Fruit fly (Drosophila melanogaster) whole organism, embryonic: Measurements from ENCODE around the gene na.

Experiments used
- Abd-B ChIP-seq: fragments of 200-800 bp; sonication (Bioruptor generic); optimal IDR thresholded peaks from 2 replicates; lab custom pipeline; 2018; ENCODE audit warnings: missing biosample characterization, mild to moderate bottlenecking, missing genetic modification characterization, moderate library complexity
- BEAF-32 ChIP-seq: fragments of 200-800 bp; sonication (Bioruptor generic); optimal IDR thresholded peaks from 3 replicates; lab custom pipeline; 2017; ENCODE audit warnings: missing biosample characterization, missing genetic modification characterization, mild to moderate bottlenecking, moderate library complexity, missing genetic modification reagents
- BtbVII ChIP-seq: fragments of 200-800 bp; sonication (Bioruptor generic); optimal IDR thresholded peaks from 3 replicates; lab custom pipeline; 2017; ENCODE audit warnings: missing biosample characterization, mild to moderate bottlenecking, missing genetic modification characterization
- CG10979 ChIP-seq: fragments of 200-800 bp; sonication (Bioruptor generic); optimal IDR thresholded peaks from 2 replicates; lab custom pipeline; 2018; ENCODE audit warnings: missing biosample characterization, mild to moderate bottlenecking, missing genetic modification characterization, moderate library complexity
- CG12391 ChIP-seq: fragments of 200-800 bp; sonication (Bioruptor generic); optimal IDR thresholded peaks from 3 replicates; lab custom pipeline; 2018; ENCODE audit warnings: missing biosample characterization, mild to moderate bottlenecking, missing genetic modification characterization, moderate library complexity
- CG12659 ChIP-seq: fragments of 200-800 bp; sonication (Bioruptor generic); optimal IDR thresholded peaks from 3 replicates; lab custom pipeline; 2017; ENCODE audit warnings: mild to moderate bottlenecking, missing biosample characterization, missing genetic modification reagents, missing genetic modification characterization
- CG14860 ChIP-seq: fragments of 200-800 bp; sonication (Bioruptor generic); IDR thresholded peaks from 3 replicates; pipeline ENCODE4 v1.3.6; 2022; ENCODE audit warnings: missing biosample characterization, missing genetic modification characterization; ENCODE audit not compliant: partially characterized antibody
- CG15514 ChIP-seq: fragments of 200-800 bp; sonication (Bioruptor generic); optimal IDR thresholded peaks from 3 replicates; lab custom pipeline; 2017; ENCODE audit warnings: missing biosample characterization, missing genetic modification characterization, mild to moderate bottlenecking, moderate library complexity, missing genetic modification reagents
- CG15601 ChIP-seq: fragments of 200-800 bp; sonication (Bioruptor generic); optimal IDR thresholded peaks from 3 replicates; lab custom pipeline; 2019; ENCODE audit warnings: missing biosample characterization, mild to moderate bottlenecking, missing genetic modification characterization, moderate library complexity
- CG15696 ChIP-seq: fragments of 200-800 bp; sonication (Bioruptor generic); optimal IDR thresholded peaks from 2 replicates; lab custom pipeline; 2019; ENCODE audit warnings: missing biosample characterization, mild to moderate bottlenecking, missing genetic modification characterization, moderate library complexity
- CG1602 ChIP-seq: fragments of 200-800 bp; sonication (Bioruptor generic); optimal IDR thresholded peaks from 3 replicates; lab custom pipeline; 2016; ENCODE audit warnings: missing biosample characterization, missing genetic modification characterization
- CG17361 ChIP-seq: fragments of 200-800 bp; sonication (Bioruptor generic); IDR thresholded peaks from 3 replicates; pipeline ENCODE4 v1.3.6; 2022; ENCODE audit warnings: missing biosample characterization, missing genetic modification characterization
- CG17385 ChIP-seq: fragments of 200-800 bp; sonication (Bioruptor generic); optimal IDR thresholded peaks from 3 replicates; lab custom pipeline; 2018; ENCODE audit warnings: missing biosample characterization, mild to moderate bottlenecking, missing genetic modification characterization
- CG18011 ChIP-seq: fragments of 200-800 bp; sonication (Bioruptor generic); optimal IDR thresholded peaks from 2 replicates; lab custom pipeline; 2017; ENCODE audit warnings: missing biosample characterization, missing genetic modification characterization, mild to moderate bottlenecking, moderate library complexity, missing genotype
- CG3065 ChIP-seq: fragments of 200-800 bp; sonication (Bioruptor generic); optimal IDR thresholded peaks from 2 replicates; lab custom pipeline; 2016; ENCODE audit warnings: missing biosample characterization, missing genetic modification characterization
- CG3995 ChIP-seq: fragments of 200-800 bp; sonication (Bioruptor generic); optimal IDR thresholded peaks from 3 replicates; lab custom pipeline; 2016; ENCODE audit warnings: missing biosample characterization, missing genetic modification characterization
- CG4617 ChIP-seq: fragments of 200-800 bp; sonication (Bioruptor generic); optimal IDR thresholded peaks from 3 replicates; lab custom pipeline; 2016; ENCODE audit warnings: missing biosample characterization, missing genetic modification characterization, borderline replicate concordance
- CG6813 ChIP-seq: fragments of 200-800 bp; sonication (Bioruptor generic); optimal IDR thresholded peaks from 2 replicates; lab custom pipeline; 2017; ENCODE audit warnings: missing biosample characterization, missing genetic modification characterization, mild to moderate bottlenecking, moderate library complexity, missing genetic modification reagents
- CG7963 ChIP-seq: fragments of 200-800 bp; sonication (Bioruptor generic); IDR thresholded peaks from 3 replicates; pipeline ENCODE4 v1.3.6; 2022; ENCODE audit warnings: missing biosample characterization, missing genetic modification characterization; ENCODE audit not compliant: partially characterized antibody
- CG8290 ChIP-seq, 3 experiments: fragments of 200-800 bp; sonication (Bioruptor generic); optimal IDR thresholded peaks; 2 replicates each; lab custom pipeline; 2016 to 2019; ENCODE audit warnings: missing biosample characterization in 3 of 3, missing genetic modification characterization in 3 of 3, mild to moderate bottlenecking in 2 of 3, moderate library complexity in 1 of 3
- CG9817 ChIP-seq: fragments of 200-800 bp; sonication (Bioruptor generic); optimal IDR thresholded peaks from 2 replicates; lab custom pipeline; 2018; ENCODE audit warnings: missing biosample characterization, mild to moderate bottlenecking, missing genetic modification characterization, moderate library complexity
- Dbx ChIP-seq: fragments of 200-800 bp; sonication (Bioruptor generic); IDR thresholded peaks from 3 replicates; pipeline ENCODE4 v1.3.6; 2022; ENCODE audit warnings: missing biosample characterization, missing genetic modification characterization
- Deaf1 ChIP-seq: fragments of 200-800 bp; optimal IDR thresholded peaks from 3 replicates; lab custom pipeline; 2019; ENCODE audit warnings: missing biosample characterization, mild to moderate bottlenecking, missing genetic modification characterization, moderate library complexity
- HLH4C ChIP-seq: fragments of 200-800 bp; sonication (Bioruptor generic); IDR thresholded peaks from 3 replicates; pipeline ENCODE4 v1.3.6; 2022; ENCODE audit warnings: missing biosample characterization, missing genetic modification characterization; ENCODE audit not compliant: partially characterized antibody
- Hey ChIP-seq: fragments of 200-800 bp; sonication (Bioruptor generic); optimal IDR thresholded peaks from 3 replicates; lab custom pipeline; 2018; ENCODE audit warnings: missing biosample characterization, mild to moderate bottlenecking, missing genetic modification characterization
- Hr3 ChIP-seq: fragments of 200-800 bp; sonication (Bioruptor generic); optimal IDR thresholded peaks from 3 replicates; lab custom pipeline; 2016; ENCODE audit warnings: missing biosample characterization, missing genetic modification characterization
- NfI ChIP-seq: fragments of 200-800 bp; sonication (Bioruptor generic); optimal IDR thresholded peaks from 3 replicates; lab custom pipeline; 2018; ENCODE audit warnings: missing biosample characterization, mild to moderate bottlenecking, missing genetic modification characterization, moderate library complexity
- Spps ChIP-seq: fragments of 200-800 bp; sonication (Bioruptor generic); optimal IDR thresholded peaks from 2 replicates; lab custom pipeline; 2018; ENCODE audit warnings: missing biosample characterization, mild to moderate bottlenecking, missing genetic modification characterization
- TFAM ChIP-seq: fragments of 200-800 bp; sonication (Bioruptor generic); optimal IDR thresholded peaks from 2 replicates; lab custom pipeline; 2017; ENCODE audit warnings: missing biosample characterization, missing genetic modification characterization, inconsistent platforms
- ab ChIP-seq: fragments of 200-800 bp; sonication (Bioruptor generic); optimal IDR thresholded peaks from 2 replicates; lab custom pipeline; 2016; ENCODE audit warnings: missing biosample characterization, missing genetic modification characterization
- caup ChIP-seq: fragments of 200-800 bp; sonication (Bioruptor generic); optimal IDR thresholded peaks from 3 replicates; lab custom pipeline; 2017; ENCODE audit warnings: missing biosample characterization, mild to moderate bottlenecking, missing genetic modification characterization, moderate library complexity; ENCODE audit not compliant: severe bottlenecking
- ci ChIP-seq: fragments of 200-800 bp; sonication (Bioruptor generic); IDR thresholded peaks from 3 replicates; pipeline ENCODE4 v1.3.6; 2022; ENCODE audit warnings: missing biosample characterization, missing genetic modification characterization
- croc ChIP-seq: fragments of 200-800 bp; sonication (Bioruptor generic); conservative IDR thresholded peaks from 3 replicates; pipeline ENCODE4 v1.3.6; 2022; ENCODE audit warnings: missing biosample characterization, missing genetic modification characterization
- dmrt11E ChIP-seq: fragments of 200-800 bp; sonication (Bioruptor generic); optimal IDR thresholded peaks from 3 replicates; lab custom pipeline; 2018; ENCODE audit warnings: missing biosample characterization, mild to moderate bottlenecking, missing genetic modification characterization, moderate library complexity
- dysf ChIP-seq: fragments of 200-800 bp; sonication (Bioruptor generic); IDR thresholded peaks from 3 replicates; pipeline ENCODE4 v1.3.6; 2022; ENCODE audit warnings: missing biosample characterization, missing genetic modification characterization
- fd96Cb ChIP-seq: fragments of 200-800 bp; sonication (Bioruptor generic); optimal IDR thresholded peaks from 2 replicates; lab custom pipeline; 2018; ENCODE audit warnings: missing biosample characterization, mild to moderate bottlenecking, missing genetic modification characterization, moderate library complexity
- fru ChIP-seq: fragments of >200 bp; optimal IDR thresholded peaks from 2 replicates; lab custom pipeline; 2017
- hbn ChIP-seq: fragments of 200-800 bp; sonication (Bioruptor generic); IDR thresholded peaks from 2 replicates; pipeline ENCODE4 v1.3.6; 2022; ENCODE audit warnings: missing biosample characterization, missing genetic modification characterization; ENCODE audit not compliant: partially characterized antibody
- jigr1 ChIP-seq: fragments of 200-800 bp; sonication (Bioruptor generic); IDR thresholded peaks from 3 replicates; pipeline ENCODE4 v1.3.6; 2022; ENCODE audit warnings: missing biosample characterization, missing genetic modification characterization
- nerfin-1 ChIP-seq: fragments of 200-800 bp; sonication (Bioruptor generic); optimal IDR thresholded peaks from 3 replicates; lab custom pipeline; 2019; ENCODE audit warnings: missing biosample characterization, mild to moderate bottlenecking, missing genetic modification characterization, moderate library complexity
- odd ChIP-seq: fragments of 200-800 bp; sonication (Bioruptor generic); optimal IDR thresholded peaks from 2 replicates; lab custom pipeline; 2017; ENCODE audit warnings: missing biosample characterization, mild to moderate bottlenecking, missing genetic modification characterization
- otp ChIP-seq: fragments of 200-800 bp; sonication (Bioruptor generic); IDR thresholded peaks from 3 replicates; pipeline ENCODE4, ENCODE4 v1.3.6; 2022; ENCODE audit warnings: missing biosample characterization, missing genetic modification characterization
- phol ChIP-seq: fragments of 200-800 bp; sonication (Bioruptor generic); optimal IDR thresholded peaks from 3 replicates; lab custom pipeline; 2018; ENCODE audit warnings: missing biosample characterization, mild to moderate bottlenecking, missing genetic modification characterization, moderate library complexity
- sna ChIP-seq: fragments of 200-800 bp; sonication (Bioruptor generic); IDR thresholded peaks from 2 replicates; pipeline ENCODE4 v1.3.6; 2022; ENCODE audit warnings: missing biosample characterization, missing genetic modification characterization; ENCODE audit not compliant: partially characterized antibody
- sug ChIP-seq: fragments of 200-800 bp; optimal IDR thresholded peaks from 2 replicates; lab custom pipeline; 2019; ENCODE audit warnings: missing biosample characterization, mild to moderate bottlenecking, missing genetic modification characterization, moderate library complexity
- trem ChIP-seq: fragments of 200-800 bp; optimal IDR thresholded peaks from 3 replicates; lab custom pipeline; 2019; ENCODE audit warnings: missing biosample characterization, mild to moderate bottlenecking, missing genetic modification characterization, moderate library complexity
- unc-4 ChIP-seq: fragments of 200-800 bp; sonication (Bioruptor generic); IDR thresholded peaks from 2 replicates; pipeline ENCODE4 v1.3.6; 2022; ENCODE audit warnings: missing biosample characterization, missing genetic modification characterization; ENCODE audit not compliant: partially characterized antibody
- yki ChIP-seq: fragments of >200 bp; optimal IDR thresholded peaks from 3 replicates; lab custom pipeline; 2018

The na gene

dm6 chrX:14233843-14234337, 32.3 kb upstream of the na start, which contains the start of gene CG42271 (continued):
- TF ChIP-seq unc-4 (GFP tag; lab: Robert Waterston, UW) (peak; percentile 96), CG1602 (GFP tag; lab: Kevin White, UChicago) (peak; percentile 12), CG15601 (tag; lab: Kevin White, UChicago) (peak; percentile 41), Hr3 (GFP tag; lab: Kevin White, UChicago) (peak; percentile 46), TFAM (no peak), HLH4C (GFP tag; lab: Robert Waterston, UW) (peak; percentile 91), CG7963 (GFP tag; lab: Robert Waterston, UW) (peak; percentile 72; the same call in 2 of the 3 replicates), odd (peak; percentile 7), caup (GFP tag; lab: Kevin White, UChicago) (no peak), CG6813 (peak; percentile 25), ci (GFP tag; lab: Robert Waterston, UW) (0 out of 3 replicates have a peak, but pooled peaks have one; percentile 9), CG15514 (peak; percentile 61), ab (GFP tag; lab: Kevin White, UChicago) (no peak), jigr1 (GFP tag; lab: Robert Waterston, UW) (no peak), nerfin-1 (tag; lab: Kevin White, UChicago) (peak; percentile 34), CG18011 (GFP tag; lab: Kevin White, UChicago) (no peak), CG15696 (peak; percentile 55), croc (GFP tag; lab: Robert Waterston, UW) (no peak; the same call in 2 of the 3 replicates), BtbVII (peak; percentile 3), CG3065 (GFP tag; lab: Kevin White, UChicago) (no peak), Dbx (peak; percentile 44; the same call in 1 of the 3 replicates), CG4617 (GFP tag; lab: Kevin White, UChicago) (peak; percentile 50), dysf (peak; percentile 31; the same call in 1 of the 3 replicates), fd96Cb (tag; lab: Kevin White, UChicago) (peak; percentile 16), hbn (GFP tag; lab: Robert Waterston, UW) (peak; percentile 86), phol (peak; percentile 64), Abd-B (GFP tag; lab: Kevin White, UChicago) (peak; percentile 41), CG12391 (tag; lab: Kevin White, UChicago) (peak; percentile 65), Deaf1 (tag; lab: Kevin White, UChicago) (peak; percentile 14), CG14860 (peak; percentile 94), sna (GFP tag; lab: Robert Waterston, UW) (peak; percentile 95), otp (GFP tag; lab: Robert Waterston, UW) (0 out of 3 replicates have a peak, but pooled peaks have one; percentile 7), NfI (GFP tag; lab: Kevin White, UChicago) (peak; percentile 61), fru (no peak), Hey (tag; lab: Kevin White, UChicago) (no peak), trem (tag; lab: Kevin White, UChicago) (peak; percentile 50), CG17385 (peak; percentile 13), CG8290 (GFP tag; optimal IDR thresholded peaks at IDR 0.05; lab: Kevin White, UChicago) (peak; percentile 18), CG8290 (tag; optimal IDR thresholded peaks at IDR 0.05; lab: Kevin White, UChicago) (no peak), dmrt11E (tag; lab: Kevin White, UChicago) (peak; percentile 53), CG12659 (peak; percentile 79), CG3995 (GFP tag; lab: Kevin White, UChicago) (no peak), yki (no peak), BEAF-32 (GFP tag; lab: Kevin White, UChicago) (peak; percentile 82), CG10979 (tag; lab: Kevin White, UChicago) (peak; percentile 5), sug (peak; percentile 63), CG9817 (peak; percentile 57), Spps (tag; lab: Kevin White, UChicago) (peak; percentile 13), CG17361 (GFP tag; lab: Robert Waterston, UW) (peak; percentile 77)
